Worm (Caenorhabditis elegans) whole organism, L3 larva: ENCODE data around the gene adk-1.

Experiments used
- ama-1 ChIP-seq: fragments of 150-350 bp; optimal IDR thresholded peaks from 2 replicates; lab custom pipeline; 2018
- ceh-16 ChIP-seq: sonication (generic microtip); optimal IDR thresholded peaks from 2 replicates; lab custom pipeline; 2017; ENCODE audit warnings: missing biosample characterization, missing genetic modification characterization
- daf-12 ChIP-seq: fragments of 150-350 bp; optimal IDR thresholded peaks from 2 replicates; lab custom pipeline; 2014; ENCODE audit warnings: missing biosample characterization, missing genetic modification reagents, missing genetic modification characterization
- fkh-10 ChIP-seq: sonication (generic microtip); optimal IDR thresholded peaks from 2 replicates; lab custom pipeline; 2017; ENCODE audit warnings: missing biosample characterization, missing genetic modification reagents, missing genetic modification characterization
- lin-39 ChIP-seq: fragments of 150-350 bp; optimal IDR thresholded peaks from 2 replicates; lab custom pipeline; 2018; ENCODE audit warnings: missing biosample characterization, missing genetic modification reagents, missing genetic modification characterization
- nhr-237 ChIP-seq: fragments of 150-350 bp; optimal IDR thresholded peaks from 2 replicates; lab custom pipeline; 2014; ENCODE audit warnings: missing biosample characterization, missing genetic modification characterization
- nhr-28 ChIP-seq: fragments of 150-350 bp; optimal IDR thresholded peaks from 2 replicates; lab custom pipeline; 2014; ENCODE audit warnings: missing biosample characterization, missing genetic modification characterization
- nhr-43 ChIP-seq: sonication (generic microtip); optimal IDR thresholded peaks from 2 replicates; lab custom pipeline; 2016; ENCODE audit warnings: mild to moderate bottlenecking, missing genetic modification characterization, missing compliant biosample characterization; ENCODE audit not compliant: poor library complexity, severe bottlenecking
- nhr-77 ChIP-seq: fragments of 150-350 bp; optimal IDR thresholded peaks from 2 replicates; lab custom pipeline; 2014; ENCODE audit warnings: missing biosample characterization, missing genetic modification characterization
- snpc-4 ChIP-seq: fragments of 150-350 bp; optimal IDR thresholded peaks from 2 replicates; lab custom pipeline; 2014; ENCODE audit warnings: missing biosample characterization, missing genetic modification characterization
- unc-62 ChIP-seq: fragments of 150-350 bp; sonication (generic microtip); optimal IDR thresholded peaks from 4 replicates; lab custom pipeline; 2014; ENCODE audit warnings: missing biosample characterization, missing genetic modification reagents, missing genetic modification characterization

DNA sequence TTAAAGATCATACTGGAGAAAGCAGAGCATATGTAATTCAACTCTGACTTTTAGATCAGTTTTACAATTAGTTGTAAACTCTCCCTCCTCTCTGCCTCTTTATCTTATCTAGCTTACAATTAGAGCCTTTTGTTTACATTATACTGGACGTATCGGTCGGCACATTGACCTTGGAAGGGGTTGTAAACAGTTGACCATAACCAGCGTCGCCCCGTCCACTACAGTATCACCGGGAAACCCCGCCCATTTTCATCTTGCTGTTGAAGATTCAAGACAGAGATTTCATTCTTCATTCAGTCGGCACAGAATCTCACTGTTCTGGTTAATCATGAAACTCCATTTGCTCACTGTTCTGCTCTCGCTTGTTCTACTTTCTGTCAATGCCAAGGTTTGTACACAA, 23.9 kb downstream of the adk-1 start, which contains the start of gene sdz-27:
- TF ChIP-seq lin-39 (tag; lab: Kevin White, UChicago) (no peak), nhr-43 (no peak), nhr-237 (tag; lab: Kevin White, UChicago) (no peak), nhr-28 (tag; lab: Kevin White, UChicago) (no peak), unc-62 (GFP tag; lab: Kevin White, UChicago) (no peak), snpc-4 (tag; lab: Kevin White, UChicago) (no peak), daf-12 (tag; lab: Kevin White, UChicago) (no peak), ceh-16 (tag; lab: Kevin White, UChicago) (no peak), ama-1 (lab: Kevin White, UChicago) (no peak), nhr-77 (tag; lab: Kevin White, UChicago) (no peak), fkh-10 (GFP tag; lab: Kevin White, UChicago) (no peak)
